Worm (Caenorhabditis elegans) whole organism, L2 larva: ENCODE results near the gene sup-26.

Experiments
- C34F6.9 ChIP-seq: fragments of 150-350 bp; optimal IDR thresholded peaks from 2 replicates; lab custom pipeline; 2014; ENCODE audit warnings: missing biosample characterization, missing genetic modification characterization
- F13H6.1 ChIP-seq: sonication (generic microtip); optimal IDR thresholded peaks from 2 replicates; lab custom pipeline; 2016; ENCODE audit warnings: missing genetic modification characterization, missing compliant biosample characterization
- R02D3.7 ChIP-seq: fragments of 150-350 bp; optimal IDR thresholded peaks from 2 replicates; lab custom pipeline; 2014; ENCODE audit warnings: missing biosample characterization, missing genetic modification characterization
- Y55F3AM.14 ChIP-seq: fragments of 200-800 bp; sonication (Bioruptor generic); optimal IDR thresholded peaks from 2 replicates; lab custom pipeline; 2018; ENCODE audit warnings: mild to moderate bottlenecking, missing genetic modification characterization, missing compliant biosample characterization
- ZK546.5 ChIP-seq: sonication (generic microtip); optimal IDR thresholded peaks from 2 replicates; lab custom pipeline; 2017; ENCODE audit warnings: missing biosample characterization, missing genetic modification characterization
- alr-1 ChIP-seq: fragments of 150-350 bp; optimal IDR thresholded peaks from 2 replicates; lab custom pipeline; 2014; ENCODE audit warnings: missing biosample characterization, missing genetic modification characterization
- aly-2 ChIP-seq: fragments of 150-350 bp; optimal IDR thresholded peaks from 2 replicates; lab custom pipeline; 2014; ENCODE audit warnings: missing biosample characterization, missing genetic modification characterization
- ama-1 ChIP-seq: fragments of 150-350 bp; optimal IDR thresholded peaks from 2 replicates; lab custom pipeline; 2018; ENCODE audit warnings: inconsistent platforms
- blmp-1 ChIP-seq: sonication (generic microtip); optimal IDR thresholded peaks from 2 replicates; lab custom pipeline; 2017; ENCODE audit warnings: missing genetic modification characterization, mild to moderate bottlenecking, missing compliant biosample characterization, antibody characterized with exemption, moderate library complexity; ENCODE audit not compliant: insufficient read depth
- ceh-16 ChIP-seq: fragments of 150-350 bp; optimal IDR thresholded peaks from 2 replicates; lab custom pipeline; 2014; ENCODE audit warnings: missing biosample characterization, missing genetic modification characterization
- ceh-82 ChIP-seq: fragments of 150-350 bp; optimal IDR thresholded peaks from 2 replicates; lab custom pipeline; 2014; ENCODE audit warnings: missing biosample characterization, missing genetic modification characterization
- crh-2 ChIP-seq: sonication (generic microtip); optimal IDR thresholded peaks from 2 replicates; lab custom pipeline; 2017; ENCODE audit warnings: missing biosample characterization, missing genetic modification characterization
- dmd-4 ChIP-seq: sonication (generic microtip); optimal IDR thresholded peaks from 2 replicates; lab custom pipeline; 2017; ENCODE audit warnings: missing biosample characterization, missing genetic modification characterization
- egl-27 ChIP-seq: sonication (generic microtip); optimal IDR thresholded peaks from 3 replicates; lab custom pipeline; 2017; ENCODE audit warnings: missing biosample characterization, missing genetic modification reagents, missing genetic modification characterization
- elt-3 ChIP-seq: sonication (generic microtip); optimal IDR thresholded peaks from 2 replicates; lab custom pipeline; 2017; ENCODE audit warnings: missing biosample characterization, missing genetic modification characterization
- fos-1 ChIP-seq: fragments of 150-350 bp; optimal IDR thresholded peaks from 2 replicates; lab custom pipeline; 2014; ENCODE audit warnings: missing biosample characterization, missing genetic modification characterization
- gmeb-1 ChIP-seq: fragments of 150-350 bp; optimal IDR thresholded peaks from 2 replicates; lab custom pipeline; 2014; ENCODE audit warnings: missing biosample characterization, missing genetic modification characterization
- lin-39 ChIP-seq: fragments of 150-350 bp; optimal IDR thresholded peaks from 2 replicates; lab custom pipeline; 2014; ENCODE audit warnings: missing biosample characterization, missing genetic modification reagents, missing genetic modification characterization
- lsy-2 ChIP-seq, 2 experiments: fragments of 150-350 bp in 1 of 2; sonication (generic microtip) in 1 of 2; optimal IDR thresholded peaks; 2 replicates each; lab custom pipeline; 2014 to 2017; ENCODE audit warnings: missing biosample characterization in 2 of 2, missing genetic modification characterization in 2 of 2
- mab-5 ChIP-seq: fragments of 150-350 bp; optimal IDR thresholded peaks from 2 replicates; lab custom pipeline; 2014; ENCODE audit warnings: missing biosample characterization, missing genetic modification characterization
- mbf-1 ChIP-seq: sonication (generic microtip); optimal IDR thresholded peaks from 2 replicates; lab custom pipeline; 2017; ENCODE audit warnings: missing biosample characterization, missing genetic modification characterization
- mdl-1 ChIP-seq, 2 experiments: fragments of 150-350 bp in 1 of 2; sonication (generic microtip) in 1 of 2; optimal IDR thresholded peaks; 2 replicates each; lab custom pipeline; 2017; ENCODE audit warnings: missing biosample characterization in 2 of 2, missing genetic modification characterization in 2 of 2
- nhr-10 ChIP-seq: sonication (generic microtip); optimal IDR thresholded peaks from 2 replicates; lab custom pipeline; 2017; ENCODE audit warnings: missing biosample characterization, missing genetic modification characterization
- nhr-11 ChIP-seq: fragments of 150-350 bp; optimal IDR thresholded peaks from 2 replicates; lab custom pipeline; 2014; ENCODE audit warnings: missing biosample characterization, missing genetic modification characterization
- nhr-12 ChIP-seq: fragments of 150-350 bp; optimal IDR thresholded peaks from 2 replicates; lab custom pipeline; 2014; ENCODE audit warnings: missing biosample characterization, missing genetic modification characterization
- nhr-129 ChIP-seq: fragments of 150-350 bp; optimal IDR thresholded peaks from 2 replicates; lab custom pipeline; 2014; ENCODE audit warnings: missing biosample characterization, missing genetic modification characterization
- nhr-21 ChIP-seq: fragments of 150-350 bp; optimal IDR thresholded peaks from 2 replicates; lab custom pipeline; 2014; ENCODE audit warnings: missing biosample characterization, missing genetic modification characterization
- nhr-25 ChIP-seq: fragments of 150-350 bp; sonication (generic microtip); optimal IDR thresholded peaks from 3 replicates; lab custom pipeline; 2014; ENCODE audit warnings: missing biosample characterization, missing genetic modification characterization
- nhr-6 ChIP-seq: fragments of 150-350 bp; optimal IDR thresholded peaks from 2 replicates; lab custom pipeline; 2014; ENCODE audit warnings: missing biosample characterization, missing genetic modification characterization
- nhr-77 ChIP-seq: fragments of 150-350 bp; optimal IDR thresholded peaks from 2 replicates; lab custom pipeline; 2014; ENCODE audit warnings: missing biosample characterization, missing genetic modification characterization
- peb-1 ChIP-seq: fragments of 150-350 bp; optimal IDR thresholded peaks from 2 replicates; lab custom pipeline; 2014; ENCODE audit warnings: missing biosample characterization, missing genetic modification characterization
- sem-4 ChIP-seq: fragments of 150-350 bp; optimal IDR thresholded peaks from 2 replicates; lab custom pipeline; 2014; ENCODE audit warnings: missing biosample characterization, missing genetic modification reagents, missing genetic modification characterization
- sma-3 ChIP-seq: sonication (generic microtip); optimal IDR thresholded peaks from 2 replicates; lab custom pipeline; 2016; ENCODE audit warnings: missing genetic modification reagents, missing genetic modification characterization, missing compliant biosample characterization
- sma-9 ChIP-seq, 2 experiments: fragments of 150-350 bp in 1 of 2; sonication (generic microtip) in 1 of 2; optimal IDR thresholded peaks; 2 replicates each; lab custom pipeline; 2014 to 2016; ENCODE audit warnings: missing genetic modification characterization in 2 of 2, mild to moderate bottlenecking in 1 of 2, missing biosample characterization in 1 of 2, missing compliant biosample characterization in 1 of 2, missing genetic modification reagents in 1 of 2, moderate library complexity in 1 of 2
- snpc-4 ChIP-seq: fragments of 150-350 bp; optimal IDR thresholded peaks from 2 replicates; lab custom pipeline; 2014; ENCODE audit warnings: missing biosample characterization, missing genetic modification characterization
- unc-55 ChIP-seq: fragments of 150-350 bp; sonication (generic microtip); optimal IDR thresholded peaks from 3 replicates; lab custom pipeline; 2014; ENCODE audit warnings: missing biosample characterization, missing genetic modification reagents, missing genetic modification characterization
- unc-62 ChIP-seq: fragments of 150-350 bp; optimal IDR thresholded peaks from 2 replicates; lab custom pipeline; 2014; ENCODE audit warnings: missing biosample characterization, missing genetic modification reagents, missing genetic modification characterization
- zag-1 ChIP-seq: fragments of 150-350 bp; optimal IDR thresholded peaks from 2 replicates; lab custom pipeline; 2014; ENCODE audit warnings: missing biosample characterization, missing genetic modification characterization
- ztf-1 ChIP-seq: fragments of 200-800 bp; sonication (Bioruptor generic); conservative IDR thresholded peaks from 2 replicates; pipeline ENCODE4 v1.3.6; 2022; ENCODE audit warnings: missing genetic modification characterization, missing compliant biosample characterization

The sup-26 gene

DNA sequence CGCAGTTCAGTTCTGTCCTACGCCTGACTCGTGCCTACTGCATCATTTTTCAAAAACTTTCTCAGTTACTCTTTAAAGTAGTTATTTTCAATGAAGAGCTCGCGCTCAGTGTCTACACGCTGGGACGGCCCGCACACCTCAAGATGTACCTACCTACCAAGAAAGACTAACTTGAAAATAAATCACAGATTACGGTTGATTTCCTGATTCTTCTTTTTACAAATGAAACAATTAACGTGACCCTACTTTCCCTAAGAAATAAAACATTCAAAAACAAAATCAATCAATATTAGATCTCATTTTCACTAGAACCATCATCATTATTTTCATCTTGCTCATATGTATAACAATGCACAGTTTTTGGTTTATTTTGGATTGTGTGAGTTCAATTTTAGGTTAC lies 41.4 kb upstream of the sup-26 start, which contains the start of gene H38K22.7:
Gene H38K22.7, plus strand, starts transcription at position 301 of the 400 bp plus-strand sequence.
- TF ChIP-seq ceh-82 (tag; lab: Kevin White, UChicago) = no peak
- TF ChIP-seq blmp-1 (tag; lab: Kevin White, UChicago) = no peak
- TF ChIP-seq egl-27 = no peak
- TF ChIP-seq F13H6.1 (tag; lab: Kevin White, UChicago) = no peak
- no peak for TF ChIP-seq crh-2 (tag; lab: Kevin White, UChicago)
- TF ChIP-seq nhr-10 (tag; lab: Kevin White, UChicago) = no peak
- TF ChIP-seq alr-1 = no peak
- no peak for TF ChIP-seq C34F6.9 (tag; lab: Kevin White, UChicago)
- no peak for TF ChIP-seq nhr-6 (tag; lab: Kevin White, UChicago)

DNA sequence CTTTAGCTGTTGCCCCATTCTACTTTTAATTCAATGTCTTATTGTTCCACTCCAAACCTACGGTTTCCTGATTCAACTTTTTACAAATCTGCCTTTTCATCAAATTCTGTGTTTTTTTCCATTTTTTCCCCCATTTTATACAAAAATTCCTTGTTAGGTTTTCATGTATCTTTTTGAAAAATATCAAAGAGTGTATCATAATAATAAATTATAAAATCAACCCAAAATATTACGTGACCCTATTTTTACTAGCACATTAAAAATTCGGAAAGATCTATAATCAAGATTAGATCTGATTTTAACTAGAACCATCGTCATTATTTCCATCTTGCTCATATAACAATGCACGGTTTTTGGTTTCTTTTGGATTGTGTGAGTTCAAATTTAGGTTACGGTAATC lies 40.1 kb upstream of the sup-26 start, which contains the start of gene H38K22.6:
Gene H38K22.6, plus strand, starts transcription at position 301 of the 400 bp plus-strand sequence.
- TF ChIP-seq sma-3 (GFP tag; lab: Kevin White, UChicago) = no peak
- TF ChIP-seq zag-1 (tag; lab: Kevin White, UChicago) = no peak
- no peak for TF ChIP-seq peb-1 (tag; lab: Kevin White, UChicago)
- TF ChIP-seq nhr-11 (tag; lab: Kevin White, UChicago) = no peak
- TF ChIP-seq gmeb-1 (tag; lab: Kevin White, UChicago) = no peak
- no peak for TF ChIP-seq ceh-16 (tag; lab: Kevin White, UChicago)
- no peak for TF ChIP-seq C34F6.9 (tag; lab: Kevin White, UChicago)
- no peak for TF ChIP-seq lsy-2 (tag; optimal IDR thresholded peaks at IDR 0.05; lab: Kevin White, UChicago)
- TF ChIP-seq nhr-6 (tag; lab: Kevin White, UChicago) = no peak
- no peak for TF ChIP-seq alr-1
- no peak for TF ChIP-seq unc-55 (GFP tag; lab: Kevin White, UChicago)
- TF ChIP-seq snpc-4 (tag; lab: Kevin White, UChicago) = no peak
- TF ChIP-seq ZK546.5 (tag; lab: Kevin White, UChicago) = no peak

DNA sequence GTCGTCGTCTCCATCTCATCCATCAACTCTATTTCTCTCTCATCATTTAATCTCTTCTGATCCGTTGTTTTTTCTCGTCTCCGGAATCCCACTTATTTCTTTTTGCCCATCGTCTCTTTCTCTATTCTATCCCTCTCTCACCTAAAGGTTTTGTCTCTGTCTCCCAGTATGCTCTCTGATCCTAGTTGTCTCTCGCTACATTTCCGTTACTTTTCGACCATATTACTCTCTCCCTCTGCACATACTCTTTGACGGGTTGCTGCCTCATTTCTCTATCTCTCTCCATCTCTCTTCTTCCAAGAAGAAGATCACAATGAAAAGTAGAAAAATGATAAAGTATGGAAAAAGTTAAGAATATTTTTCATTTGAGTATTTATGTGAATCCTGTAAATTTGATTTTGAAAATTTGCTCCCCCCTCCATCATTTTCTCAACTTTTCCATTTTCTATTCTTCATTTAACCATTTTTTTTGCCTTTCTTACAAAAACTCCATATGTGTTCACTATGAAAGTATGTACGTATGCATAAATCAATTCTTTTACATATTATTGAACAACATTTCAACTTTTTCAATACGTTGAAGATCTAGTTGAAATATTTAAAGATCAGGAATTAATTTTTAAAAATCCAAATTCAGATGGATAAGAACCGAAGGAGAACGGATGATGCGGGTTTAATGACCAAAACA lies 37.2 kb upstream of the sup-26 start, which contains the start of gene tag-131:
Gene tag-131, plus strand, starts transcription at position 638 of the 688 bp plus-strand sequence.
- TF ChIP-seq fos-1 (tag; lab: Kevin White, UChicago) = peak; percentile 11
- peak; percentile 30 for TF ChIP-seq crh-2 (tag; lab: Kevin White, UChicago)
- TF ChIP-seq nhr-21 = peak; percentile 56
- peak; percentile 20 for TF ChIP-seq sma-9 (GFP tag; optimal IDR thresholded peaks at IDR 0.05; lab: Kevin White, UChicago)
- TF ChIP-seq sma-9 (tag; optimal IDR thresholded peaks at IDR 0.05; lab: Kevin White, UChicago) = no peak
- TF ChIP-seq elt-3 (tag; lab: Kevin White, UChicago) = no peak
- peak in 1 of 2 experiments; percentile 56 for TF ChIP-seq lsy-2 (tag; optimal IDR thresholded peaks at IDR 0.05; lab: Kevin White, UChicago)
- TF ChIP-seq nhr-129 = peak; percentile 46
- peak; percentile 67 for TF ChIP-seq C34F6.9 (tag; lab: Kevin White, UChicago)
- peak; percentile 34 for TF ChIP-seq nhr-6 (tag; lab: Kevin White, UChicago)
- no peak for TF ChIP-seq Y55F3AM.14
- TF ChIP-seq unc-62 (GFP tag; lab: Kevin White, UChicago) = no peak
- TF ChIP-seq F13H6.1 (tag; lab: Kevin White, UChicago) = peak; percentile 64

ce11 chrIII:4314502-4314901 lies 34.5 kb upstream of the sup-26 start:
- TF ChIP-seq dmd-4 (tag; lab: Kevin White, UChicago) (no peak), fos-1 (tag; lab: Kevin White, UChicago) (peak; percentile 31)

DNA sequence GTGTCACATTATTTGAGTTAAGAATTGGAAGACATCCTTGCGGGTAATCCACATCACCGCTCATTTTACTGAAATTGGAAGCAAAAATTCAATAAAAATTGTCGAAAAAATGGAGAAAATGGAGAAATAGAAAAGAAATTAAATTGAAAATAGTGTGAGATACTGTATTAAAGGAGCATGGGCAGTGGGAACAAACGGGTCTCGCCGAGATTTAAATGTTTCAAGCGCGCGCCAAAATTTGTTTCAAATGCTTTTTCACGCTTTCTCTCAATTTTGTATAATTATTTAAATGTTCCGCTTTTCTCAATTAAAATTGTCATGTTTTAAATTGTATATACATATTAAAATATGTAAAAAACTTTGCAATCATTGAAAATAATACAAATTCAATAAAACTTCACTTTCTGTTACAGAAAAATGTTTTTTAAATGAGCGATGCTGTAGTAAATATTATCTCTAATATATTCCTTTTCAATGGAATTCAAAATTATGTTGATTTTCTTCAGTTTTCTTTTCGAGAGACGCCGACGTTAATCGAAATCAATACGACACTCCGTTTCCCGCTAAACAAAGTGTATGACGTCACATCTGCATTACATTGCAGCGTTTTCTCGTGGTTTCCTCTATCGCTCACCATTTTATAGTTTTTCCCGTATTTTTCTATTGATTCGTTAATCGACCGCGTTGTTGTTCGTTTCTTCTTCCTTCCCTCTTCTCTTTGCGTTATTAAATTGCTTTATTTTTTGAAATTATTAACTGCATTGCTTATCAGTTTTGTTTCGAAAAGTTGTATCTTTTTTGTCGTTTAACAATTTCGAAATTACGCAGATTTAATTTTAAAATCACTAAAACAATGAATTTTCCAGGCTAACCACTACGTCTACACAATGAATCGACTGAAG lies 33.3 kb upstream of the sup-26 start, which contains the start of the genes evl-14 and dcn-1:
Gene evl-14, minus strand, starts transcription at position 68 of the 902 bp plus-strand sequence.
Gene dcn-1, plus strand, starts transcription at position 852 of the 902 bp plus-strand sequence.
- TF ChIP-seq nhr-6 (tag; lab: Kevin White, UChicago) (peak; percentile 79), elt-3 (tag; lab: Kevin White, UChicago) (no peak), aly-2 (tag; lab: Kevin White, UChicago) (no peak), nhr-21 (peak; percentile 73), nhr-11 (tag; lab: Kevin White, UChicago) (no peak), nhr-25 (peak; percentile 76), lsy-2 (tag; optimal IDR thresholded peaks at IDR 0.05; lab: Kevin White, UChicago) (peak; percentile 52 to 91), mab-5 (peak; percentile 30), zag-1 (tag; lab: Kevin White, UChicago) (no peak), fos-1 (tag; lab: Kevin White, UChicago) (peak; percentile 73), sem-4 (tag; lab: Kevin White, UChicago) (peak; percentile 47), R02D3.7 (no peak), alr-1 (no peak), Y55F3AM.14 (no peak), mdl-1 (tag; optimal IDR thresholded peaks at IDR 0.05; lab: Kevin White, UChicago) (peak in 1 of 2 experiments; percentile 41), ama-1 (lab: Kevin White, UChicago) (peak; percentile 58), lin-39 (tag; lab: Kevin White, UChicago) (no peak), nhr-129 (peak; percentile 85), ceh-82 (tag; lab: Kevin White, UChicago) (no peak), mbf-1 (tag; lab: Kevin White, UChicago) (no peak), ztf-1 (GFP tag; lab: Robert Waterston, UW) (no peak), nhr-77 (tag; lab: Kevin White, UChicago) (no peak), nhr-12 (no peak), egl-27 (no peak)
